Fruit fly (Drosophila melanogaster): ENCODE results near the gene CG5707.
A peak's percentile ranks its signal among the peaks of the same experiment; 100 is the strongest.

CG5707 gene

dm6 chr3L:2170885-2171526, 21.0 kb downstream of the CG5707 start, which contains the start of gene CG5704 (continued):
- TF ChIP-seq sr (GFP tag; IDR thresholded peaks at IDR 0.05) (no peak), sens (GFP tag) (peak; percentile 4)

DNA sequence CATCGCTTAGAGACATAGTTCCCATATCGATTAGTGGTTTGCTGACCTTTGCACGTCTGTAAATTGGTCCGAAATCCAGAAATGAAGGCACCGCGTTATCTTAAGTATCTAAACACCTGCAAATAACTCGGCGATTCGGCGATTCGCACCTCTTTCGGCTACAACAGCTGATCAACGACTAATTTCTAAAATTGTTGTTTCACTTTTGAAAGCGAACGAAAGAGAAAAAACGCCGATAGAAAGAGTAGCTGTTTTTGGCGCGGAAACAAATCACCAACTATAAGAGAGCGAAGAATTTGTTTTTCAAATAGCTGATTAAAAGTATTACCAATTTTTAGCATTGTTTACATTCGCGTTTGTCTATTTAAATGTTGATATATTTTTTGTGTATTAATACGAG, 23.1 kb downstream of the CG5707 start, which contains the start of gene CG15879:
CG15879 (minus strand) TSS at position 155 of the 400 bp plus-strand sequence.
- peak; percentile 35 for TF ChIP-seq Med (GFP tag)
- 0 out of 3 replicates have a peak, but pooled peaks have one; percentile 10 for TF ChIP-seq CG34224 (GFP tag; IDR thresholded peaks at IDR 0.05; ENCODE audit: partially characterized antibody)
- TF ChIP-seq sc (optimal IDR thresholded peaks at IDR 0.05), result no peak
- no peak for TF ChIP-seq sc (GFP tag; optimal IDR thresholded peaks at IDR 0.05)
- peak; percentile 54 for TF ChIP-seq sd (tag; optimal IDR thresholded peaks at IDR 0.05)
- no peak for TF ChIP-seq CG12744 (GFP tag; optimal IDR thresholded peaks at IDR 0.05)
- TF ChIP-seq Jarid2 (GFP tag; optimal IDR thresholded peaks at IDR 0.05), result peak; percentile 3
- peak in 1 of 2 experiments; percentile 45 for TF ChIP-seq crp (GFP tag; optimal IDR thresholded peaks at IDR 0.05)
- peak; percentile 82 for TF ChIP-seq CG3163 (GFP tag; optimal IDR thresholded peaks at IDR 0.05)
- peak; percentile 0 to 59 for TF ChIP-seq Trl (optimal IDR thresholded peaks at IDR 0.05)
- TF ChIP-seq Trl (GFP tag; optimal IDR thresholded peaks at IDR 0.05), result no peak
- peak; percentile 57 for TF ChIP-seq exex (tag; optimal IDR thresholded peaks at IDR 0.05)
- TF ChIP-seq mirr (GFP tag; optimal IDR thresholded peaks at IDR 0.05), result peak; percentile 1
- no peak for TF ChIP-seq CG1024 (GFP tag; IDR thresholded peaks at IDR 0.05)

dm6 chr3L:2166776-2167175, 25.2 kb downstream of the CG5707 start:
- TF ChIP-seq Dip2 (GFP tag; IDR thresholded peaks at IDR 0.05) (no peak), CG34376 (GFP tag; optimal IDR thresholded peaks at IDR 0.05) (no peak), CG8944 (GFP tag; optimal IDR thresholded peaks at IDR 0.05) (no peak), CG3995 (GFP tag; optimal IDR thresholded peaks at IDR 0.05) (peak; percentile 80), CG34224 (GFP tag; IDR thresholded peaks at IDR 0.05; ENCODE audit: partially characterized antibody) (0 out of 3 replicates have a peak, but pooled peaks have one; percentile 21), ind (GFP tag; optimal IDR thresholded peaks at IDR 0.05) (no peak), nom (GFP tag; optimal IDR thresholded peaks at IDR 0.05) (no peak), CTCF (GFP tag; optimal IDR thresholded peaks at IDR 0.05) (peak; percentile 44), HmgZ (tag; optimal IDR thresholded peaks at IDR 0.05) (peak; percentile 4), amos (GFP tag; IDR thresholded peaks at IDR 0.05; ENCODE audit: partially characterized antibody) (no peak), phol (tag; optimal IDR thresholded peaks at IDR 0.05) (no peak), vvl (GFP tag; IDR thresholded peaks at IDR 0.05) (peak; percentile 88), CG8290 (GFP tag; optimal IDR thresholded peaks at IDR 0.05) (no peak), CG8290 (tag; optimal IDR thresholded peaks at IDR 0.05) (peak in 1 of 2 experiments; percentile 32), sd (tag; optimal IDR thresholded peaks at IDR 0.05) (peak; percentile 93), Ravus (GFP tag; IDR thresholded peaks at IDR 0.05) (no peak), lola (GFP tag; optimal IDR thresholded peaks at IDR 0.05) (peak in 1 of 3 experiments; percentile 38)

DNA sequence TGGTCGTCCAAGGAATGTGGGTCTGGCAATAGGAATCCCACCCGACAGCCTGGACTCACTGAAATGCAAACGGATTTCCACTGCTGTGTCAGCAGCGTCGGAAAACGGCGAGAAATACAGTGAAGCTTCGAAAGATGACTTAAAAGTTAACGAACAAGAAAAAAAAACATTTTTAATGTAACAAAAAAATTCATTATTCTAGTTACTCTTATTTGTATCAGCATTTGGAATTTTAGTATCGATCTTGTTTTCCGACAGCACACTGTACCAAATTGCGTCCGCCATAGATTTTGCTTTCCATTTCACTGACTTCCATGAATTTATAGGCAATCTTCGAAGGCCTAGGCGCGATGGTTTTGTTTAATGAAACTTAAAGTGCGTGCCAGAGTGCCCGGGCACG, 27.2 kb downstream of the CG5707 start:
- TF ChIP-seq CG11723 (GFP tag; optimal IDR thresholded peaks at IDR 0.05), result no peak
- peak; percentile 59; the same call in 1 of the 2 replicates for TF ChIP-seq CG17328 (GFP tag; IDR thresholded peaks at IDR 0.05)
- peak in 1 of 2 experiments; percentile 38 for TF ChIP-seq bsh (GFP tag; optimal IDR thresholded peaks at IDR 0.05)
- TF ChIP-seq lmd (GFP tag; IDR thresholded peaks at IDR 0.05), result peak; percentile 63
- 0 out of 2 replicates have a peak, but pooled peaks have one; percentile 12 for TF ChIP-seq Taf1 (GFP tag; IDR thresholded peaks at IDR 0.05)
- TF ChIP-seq CG9876 (GFP tag; optimal IDR thresholded peaks at IDR 0.05), result no peak
- peak; percentile 16 for TF ChIP-seq CG2712 (tag; optimal IDR thresholded peaks at IDR 0.05)
- no peak for TF ChIP-seq lbe (GFP tag; optimal IDR thresholded peaks at IDR 0.05)
- peak; percentile 58 for TF ChIP-seq CG32772 (GFP tag; IDR thresholded peaks at IDR 0.05)
- TF ChIP-seq sc (optimal IDR thresholded peaks at IDR 0.05), result no peak
- no peak for TF ChIP-seq sc (GFP tag; optimal IDR thresholded peaks at IDR 0.05)
- no peak for TF ChIP-seq BtbVII (GFP tag; optimal IDR thresholded peaks at IDR 0.05)
- 0 out of 3 replicates have a peak, but pooled peaks have one; percentile 18 for TF ChIP-seq CG11695 (GFP tag; IDR thresholded peaks at IDR 0.05)
- no peak for TF ChIP-seq dan (GFP tag; IDR thresholded peaks at IDR 0.05)
- no peak for TF ChIP-seq Antp (GFP tag; optimal IDR thresholded peaks at IDR 0.05)
- peak; percentile 28 for TF ChIP-seq CG18599 (GFP tag; optimal IDR thresholded peaks at IDR 0.05)
- TF ChIP-seq so (GFP tag; IDR thresholded peaks at IDR 0.05), result 0 out of 3 replicates have a peak, but pooled peaks have one; percentile 35
- no peak for TF ChIP-seq CG12219 (GFP tag; optimal IDR thresholded peaks at IDR 0.05)
